Fruit fly (Drosophila melanogaster): ENCODE data around the gene Mnr.

DNA sequence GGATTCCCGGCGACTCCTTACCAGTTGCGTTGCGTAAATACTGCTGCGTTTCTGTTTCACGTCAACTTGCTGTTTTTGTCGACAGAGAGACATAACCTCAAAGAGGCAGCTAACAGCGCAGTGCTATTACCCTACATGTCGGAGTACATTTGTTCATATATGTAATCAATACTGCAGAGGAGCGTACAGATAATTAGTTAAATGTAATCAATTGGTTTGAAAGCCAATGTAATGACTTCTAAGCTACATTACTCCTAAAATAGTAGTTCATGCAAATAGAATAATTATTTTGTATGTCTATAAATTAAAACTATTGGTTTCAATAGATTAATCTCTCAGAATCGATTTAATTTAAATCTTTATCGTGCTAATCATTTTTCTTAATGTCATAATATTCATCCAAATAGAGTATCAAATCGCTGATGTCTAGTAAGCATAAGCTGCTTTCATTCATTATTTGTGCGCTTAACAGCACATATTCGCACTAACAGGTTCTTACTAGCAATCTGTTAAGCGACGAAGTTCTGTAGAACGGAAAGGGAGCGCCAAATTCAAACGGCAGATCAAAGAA, 38.3 kb upstream of the Mnr start, which contains the start of the genes SLIRP1 and anox:
- peak; percentile 86 for TF ChIP-seq CG34367 (tag; optimal IDR thresholded peaks at IDR 0.05)
- peak; percentile 91 for TF ChIP-seq CG15710 (tag; optimal IDR thresholded peaks at IDR 0.05)
- TF ChIP-seq Pif1A (GFP tag; optimal IDR thresholded peaks at IDR 0.05) = peak; percentile 82
- TF ChIP-seq fd96Ca (GFP tag; IDR thresholded peaks at IDR 0.05) = no peak
- peak; percentile 55 for TF ChIP-seq Ets98B (GFP tag; IDR thresholded peaks at IDR 0.05)
- TF ChIP-seq EcR (GFP tag; optimal IDR thresholded peaks at IDR 0.05) = peak; percentile 12
- peak; percentile 90 for TF ChIP-seq CG9948 (tag; optimal IDR thresholded peaks at IDR 0.05)
- peak; percentile 81 for TF ChIP-seq CG4496 (GFP tag; IDR thresholded peaks at IDR 0.05)

Data from whole organism, pupa.